Fruit fly (Drosophila melanogaster) whole organism, adult: ENCODE data around the gene SelG.

ENCODE experiments used
- CG11617 ChIP-seq: fragments of 200-800 bp; sonication (Bioruptor generic); optimal IDR thresholded peaks from 2 replicates; lab custom pipeline; 2017; ENCODE audit warnings: mild to moderate bottlenecking, missing biosample characterization, missing genetic modification reagents, missing genetic modification characterization
- CG12768 ChIP-seq: fragments of 200-800 bp; sonication (Bioruptor generic); optimal IDR thresholded peaks from 2 replicates; lab custom pipeline; 2017; ENCODE audit warnings: missing biosample characterization, missing genetic modification characterization, mild to moderate bottlenecking, moderate library complexity, missing genetic modification reagents
- CG14711 ChIP-seq: fragments of 200-800 bp; sonication (Bioruptor generic); optimal IDR thresholded peaks from 2 replicates; lab custom pipeline; 2018; ENCODE audit warnings: missing biosample characterization, mild to moderate bottlenecking, missing genetic modification characterization, moderate library complexity
- CG1620 ChIP-seq: fragments of 200-800 bp; sonication (Bioruptor generic); optimal IDR thresholded peaks from 2 replicates; lab custom pipeline; 2016; ENCODE audit warnings: missing biosample characterization, missing genetic modification characterization
- CG33017 ChIP-seq: fragments of 200-800 bp; sonication (Bioruptor generic); optimal IDR thresholded peaks from 2 replicates; lab custom pipeline; 2018; ENCODE audit warnings: missing biosample characterization, mild to moderate bottlenecking, missing genetic modification characterization, moderate library complexity
- CG5204 ChIP-seq: fragments of 200-800 bp; sonication (Bioruptor generic); optimal IDR thresholded peaks from 2 replicates; lab custom pipeline; 2016; ENCODE audit warnings: missing biosample characterization, missing genetic modification characterization
- CG7045 ChIP-seq: fragments of 200-800 bp; sonication (Bioruptor generic); optimal IDR thresholded peaks from 2 replicates; lab custom pipeline; 2017; ENCODE audit warnings: missing biosample characterization, mild to moderate bottlenecking, missing genetic modification characterization
- CG7101 ChIP-seq: fragments of 200-800 bp; sonication (Bioruptor generic); optimal IDR thresholded peaks from 2 replicates; lab custom pipeline; 2018; ENCODE audit warnings: missing biosample characterization, mild to moderate bottlenecking, missing genetic modification characterization, moderate library complexity
- Clk ChIP-seq: fragments of 200-800 bp; sonication (Bioruptor generic); optimal IDR thresholded peaks from 2 replicates; lab custom pipeline; 2017; ENCODE audit warnings: missing biosample characterization, missing genetic modification characterization
- Crg-1 ChIP-seq: fragments of 200-800 bp; sonication (Bioruptor generic); optimal IDR thresholded peaks from 2 replicates; lab custom pipeline; 2016; ENCODE audit warnings: missing biosample characterization, missing genetic modification characterization
- Hr96 ChIP-seq: fragments of 200-800 bp; sonication (Bioruptor generic); optimal IDR thresholded peaks from 2 replicates; lab custom pipeline; 2016; ENCODE audit warnings: missing biosample characterization, missing genetic modification characterization
- Mnt ChIP-seq: fragments of 200-800 bp; sonication (Bioruptor generic); optimal IDR thresholded peaks from 2 replicates; lab custom pipeline; 2016; ENCODE audit warnings: missing biosample characterization, mild to moderate bottlenecking, missing genetic modification characterization
- bab1 ChIP-seq: fragments of 200-800 bp; sonication (Bioruptor generic); optimal IDR thresholded peaks from 3 replicates; lab custom pipeline; 2019; ENCODE audit warnings: missing biosample characterization, mild to moderate bottlenecking, missing genetic modification characterization, moderate library complexity
- cic ChIP-seq: fragments of 200-800 bp; sonication (Bioruptor generic); optimal IDR thresholded peaks from 2 replicates; lab custom pipeline; 2017; ENCODE audit warnings: missing biosample characterization, mild to moderate bottlenecking, missing genetic modification characterization, moderate library complexity
- cnc ChIP-seq, 2 experiments: fragments of >200 bp; optimal IDR thresholded peaks; 2 replicates each; lab custom pipeline; 2017
- kay ChIP-seq: fragments of 200-800 bp; sonication (Bioruptor generic); peaks from one replicate; lab custom pipeline; 2016; ENCODE audit warnings: missing biosample characterization, missing genetic modification characterization, borderline replicate concordance
- ovo ChIP-seq: fragments of 200-800 bp; sonication (Bioruptor generic); optimal IDR thresholded peaks from 2 replicates; lab custom pipeline; 2016; ENCODE audit warnings: missing biosample characterization, missing genetic modification characterization
- pad ChIP-seq: fragments of 200-800 bp; sonication (Bioruptor generic); optimal IDR thresholded peaks from 3 replicates; lab custom pipeline; 2017; ENCODE audit warnings: missing biosample characterization, missing genetic modification characterization, mild to moderate bottlenecking, moderate library complexity, missing genetic modification reagents
- tj ChIP-seq: fragments of 200-800 bp; sonication (Bioruptor generic); optimal IDR thresholded peaks from 3 replicates; lab custom pipeline; 2017; ENCODE audit warnings: missing biosample characterization, mild to moderate bottlenecking, missing genetic modification characterization, moderate library complexity
- toe ChIP-seq: fragments of 200-800 bp; sonication (Bioruptor generic); optimal IDR thresholded peaks from 2 replicates; lab custom pipeline; 2016; ENCODE audit warnings: missing biosample characterization, missing genetic modification characterization

SelG gene

DNA sequence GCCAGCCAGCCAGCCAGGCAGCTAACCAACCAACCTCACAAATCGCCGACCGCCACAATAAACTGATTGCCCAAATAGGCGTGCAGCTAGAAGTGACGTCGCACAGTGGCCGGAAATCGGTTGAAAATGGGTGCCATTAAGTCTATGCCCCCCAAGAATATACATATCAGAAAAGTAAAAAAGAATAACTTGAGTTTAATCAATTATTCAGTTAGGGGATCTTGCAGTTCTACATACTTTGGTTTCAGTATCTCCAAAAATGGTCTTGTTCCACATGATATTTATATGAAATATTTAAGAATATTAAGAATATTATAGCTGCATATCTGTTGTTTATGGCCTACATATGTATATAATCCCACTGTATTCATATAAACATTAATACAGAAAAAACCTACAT, 1.7 kb upstream of the SelG start:
- TF ChIP-seq CG1620 (GFP tag; lab: Kevin White, UChicago) (no peak), cic (no peak), Mnt (GFP tag; lab: Kevin White, UChicago) (no peak), bab1 (no peak), toe (GFP tag; lab: Kevin White, UChicago) (no peak), CG14711 (no peak), tj (GFP tag; lab: Kevin White, UChicago) (no peak), Clk (no peak), cnc (optimal IDR thresholded peaks at IDR 0.05; lab: Kevin White, UChicago) (no peak), kay (GFP tag; lab: Kevin White, UChicago) (no peak)

DNA sequence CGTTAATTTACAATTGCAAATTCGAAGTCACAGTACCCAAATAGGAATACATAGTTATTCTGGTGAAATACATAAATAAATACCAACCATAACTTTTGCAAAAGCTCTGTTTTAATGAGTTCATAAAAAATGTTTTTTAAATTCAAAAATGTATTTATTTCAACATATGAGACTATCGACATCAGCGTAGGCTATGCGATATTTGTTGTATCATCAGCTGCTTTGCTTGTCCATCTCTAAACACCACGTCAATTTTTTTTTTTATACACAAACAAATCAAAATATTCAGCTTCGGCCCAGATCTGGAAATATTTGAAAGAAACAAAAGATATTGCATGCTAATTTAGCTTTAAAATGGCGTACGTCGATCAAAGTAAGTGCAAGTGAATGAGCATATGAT, 1.1 kb downstream of the SelG start, which contains the start of gene CG1840:
TSS of gene CG1840 (plus strand) at position 211 of the 400 bp plus-strand sequence.
- TF ChIP-seq CG12768 (no peak), CG1620 (GFP tag; lab: Kevin White, UChicago) (no peak), CG33017 (tag; lab: Kevin White, UChicago) (no peak), Clk (no peak), Mnt (GFP tag; lab: Kevin White, UChicago) (peak; percentile 21), CG7101 (tag; lab: Kevin White, UChicago) (peak; percentile 40), Crg-1 (GFP tag; lab: Kevin White, UChicago) (peak; percentile 5), kay (GFP tag; lab: Kevin White, UChicago) (no peak), tj (GFP tag; lab: Kevin White, UChicago) (no peak), toe (GFP tag; lab: Kevin White, UChicago) (no peak), CG11617 (GFP tag; lab: Kevin White, UChicago) (no peak), CG14711 (peak; percentile 39), cic (no peak), CG5204 (GFP tag; lab: Kevin White, UChicago) (no peak), CG7045 (no peak), bab1 (peak; percentile 48), cnc (optimal IDR thresholded peaks at IDR 0.05; lab: Kevin White, UChicago) (peak in 1 of 2 experiments; percentile 39), Hr96 (no peak), ovo (GFP tag; lab: Kevin White, UChicago) (no peak), pad (no peak)

dm6 chrX:11891682-11892179, 4.6 kb downstream of the SelG start, which contains the start of gene sicily:
TSS of gene sicily (plus strand) at chrX:11891732.
- TF ChIP-seq Crg-1 (GFP tag; lab: Kevin White, UChicago) (no peak), CG7101 (tag; lab: Kevin White, UChicago) (no peak), bab1 (peak; percentile 71), CG12768 (no peak), toe (GFP tag; lab: Kevin White, UChicago) (no peak), ovo (GFP tag; lab: Kevin White, UChicago) (no peak), cnc (optimal IDR thresholded peaks at IDR 0.05; lab: Kevin White, UChicago) (no peak), cic (no peak)

dm6 chrX:11893643-11894042, 6.6 kb downstream of the SelG start, which contains the start of gene wisp:
TSS of gene wisp (plus strand) at chrX:11893943.
- TF ChIP-seq CG5204 (GFP tag; lab: Kevin White, UChicago) (no peak), CG14711 (no peak), CG7045 (no peak), tj (GFP tag; lab: Kevin White, UChicago) (no peak), bab1 (no peak), CG1620 (GFP tag; lab: Kevin White, UChicago) (no peak), toe (GFP tag; lab: Kevin White, UChicago) (no peak), pad (no peak)

- no peak for TF ChIP-seq bab1
- TF ChIP-seq ovo (GFP tag; lab: Kevin White, UChicago), result peak; percentile 79
- peak; percentile 99 for TF ChIP-seq pad
Measured at dm6 chrX:11894198-11894597, 7.1 kb downstream of the SelG start.

DNA sequence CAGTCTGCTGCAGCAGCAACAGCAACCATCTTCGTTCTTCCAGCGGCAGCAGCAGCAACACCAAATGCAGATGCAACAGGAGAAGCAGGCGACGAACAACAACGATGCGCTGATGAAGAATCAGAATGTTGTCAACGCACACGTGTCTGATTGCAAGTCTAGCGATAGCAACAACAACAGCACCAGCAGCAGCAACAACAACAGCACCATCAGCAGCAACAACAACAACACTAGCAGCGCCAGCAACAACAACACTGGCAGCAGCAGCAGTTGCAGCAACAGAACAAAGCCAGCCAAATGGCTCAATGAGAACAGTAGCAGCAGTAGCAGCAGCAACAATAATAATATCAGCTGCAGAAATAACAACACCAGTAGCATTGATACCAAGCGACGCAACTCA, 8.1 kb downstream of the SelG start:
- TF ChIP-seq kay (GFP tag; lab: Kevin White, UChicago) (no peak), CG12768 (no peak), cic (no peak), CG7101 (tag; lab: Kevin White, UChicago) (no peak), CG1620 (GFP tag; lab: Kevin White, UChicago) (no peak), CG7045 (no peak), tj (GFP tag; lab: Kevin White, UChicago) (no peak), Mnt (GFP tag; lab: Kevin White, UChicago) (no peak), ovo (GFP tag; lab: Kevin White, UChicago) (no peak), CG11617 (GFP tag; lab: Kevin White, UChicago) (no peak), pad (no peak), CG5204 (GFP tag; lab: Kevin White, UChicago) (no peak), Hr96 (no peak), Crg-1 (GFP tag; lab: Kevin White, UChicago) (no peak), toe (GFP tag; lab: Kevin White, UChicago) (no peak), CG14711 (no peak), bab1 (no peak), CG33017 (tag; lab: Kevin White, UChicago) (no peak), Clk (no peak), cnc (optimal IDR thresholded peaks at IDR 0.05; lab: Kevin White, UChicago) (no peak)

DNA sequence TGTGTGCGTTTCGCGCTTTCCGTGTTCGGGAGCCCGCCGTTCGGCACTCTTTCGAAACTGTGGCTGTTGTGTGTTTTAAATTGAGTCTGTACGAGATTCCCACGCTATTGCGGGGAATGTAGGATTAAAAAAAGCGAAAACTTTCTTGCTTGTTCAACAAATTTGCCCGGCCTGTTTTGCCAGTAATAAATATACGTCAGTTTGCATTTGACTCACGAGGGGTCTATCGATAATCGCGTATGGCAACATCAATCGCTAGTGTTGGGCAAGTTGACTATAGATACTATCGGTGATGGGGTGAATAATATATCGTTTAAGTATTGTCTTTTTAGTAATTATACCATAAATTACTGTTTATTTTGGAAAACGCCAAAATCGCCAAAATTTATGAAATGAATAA, 18.1 kb downstream of the SelG start, which contains the start of gene Upf1:
TSS of gene Upf1 (minus strand) at position 228 of the 400 bp plus-strand sequence.
- no peak for TF ChIP-seq CG7045
- no peak for TF ChIP-seq CG11617 (GFP tag; lab: Kevin White, UChicago)
- peak; percentile 23 for TF ChIP-seq bab1
- no peak for TF ChIP-seq Crg-1 (GFP tag; lab: Kevin White, UChicago)
- TF ChIP-seq CG7101 (tag; lab: Kevin White, UChicago), result peak; percentile 12
- no peak for TF ChIP-seq CG12768
- TF ChIP-seq Clk, result no peak
- peak; percentile 35 for TF ChIP-seq Mnt (GFP tag; lab: Kevin White, UChicago)
- no peak for TF ChIP-seq kay (GFP tag; lab: Kevin White, UChicago)
- TF ChIP-seq ovo (GFP tag; lab: Kevin White, UChicago), result no peak
- peak; percentile 56 for TF ChIP-seq tj (GFP tag; lab: Kevin White, UChicago)
- no peak for TF ChIP-seq cic
- TF ChIP-seq CG1620 (GFP tag; lab: Kevin White, UChicago), result peak; percentile 32
